Fruit fly (Drosophila melanogaster) whole organism, pupa: Measurements from ENCODE around the gene CG14742.

Source experiments
- CG10348 ChIP-seq: fragments of 200-800 bp; sonication (Bioruptor generic); IDR thresholded peaks from 2 replicates; pipeline ENCODE4 v1.3.6; 2022; ENCODE audit warnings: missing biosample characterization, missing genetic modification characterization
- CG12605 ChIP-seq: fragments of 200-800 bp; sonication (Bioruptor generic); IDR thresholded peaks from 2 replicates; pipeline ENCODE4 v1.3.6; 2022; ENCODE audit warnings: missing biosample characterization, missing genetic modification characterization
- CG13204 ChIP-seq: fragments of 200-800 bp; sonication (Bioruptor generic); optimal IDR thresholded peaks from 2 replicates; lab custom pipeline; 2018; ENCODE audit warnings: missing biosample characterization, mild to moderate bottlenecking, missing genetic modification characterization, moderate library complexity
- CG14655 ChIP-seq: fragments of 200-800 bp; sonication (Bioruptor generic); optimal IDR thresholded peaks from 3 replicates; lab custom pipeline; 2017; ENCODE audit warnings: mild to moderate bottlenecking, missing biosample characterization, missing genetic modification reagents, missing genetic modification characterization
- CG15710 ChIP-seq: fragments of 200-800 bp; sonication (Bioruptor generic); optimal IDR thresholded peaks from 2 replicates; lab custom pipeline; 2018; ENCODE audit warnings: missing biosample characterization, mild to moderate bottlenecking, missing genetic modification characterization, moderate library complexity
- CG17806 ChIP-seq: fragments of 200-800 bp; sonication (Bioruptor generic); optimal IDR thresholded peaks from 2 replicates; lab custom pipeline; 2018; ENCODE audit warnings: missing biosample characterization, mild to moderate bottlenecking, missing genetic modification characterization, moderate library complexity
- CG32121 ChIP-seq: fragments of 200-800 bp; sonication (Bioruptor generic); IDR thresholded peaks from 2 replicates; pipeline ENCODE4 v1.3.6; 2022; ENCODE audit warnings: missing biosample characterization, missing genetic modification characterization
- CG34367 ChIP-seq: fragments of 200-800 bp; sonication (Bioruptor generic); optimal IDR thresholded peaks from 2 replicates; lab custom pipeline; 2018; ENCODE audit warnings: missing biosample characterization, mild to moderate bottlenecking, missing genetic modification characterization
- CG4496 ChIP-seq: fragments of 200-800 bp; sonication (Bioruptor generic); IDR thresholded peaks from 3 replicates; pipeline ENCODE4 v1.3.6; 2022; ENCODE audit warnings: missing biosample characterization, missing genetic modification characterization
- CG8159 ChIP-seq: fragments of 200-800 bp; sonication (Bioruptor generic); optimal IDR thresholded peaks from 3 replicates; lab custom pipeline; 2018; ENCODE audit warnings: missing biosample characterization, mild to moderate bottlenecking, missing genetic modification characterization, moderate library complexity
- CG8301 ChIP-seq: fragments of 200-800 bp; sonication (Bioruptor generic); optimal IDR thresholded peaks from 2 replicates; lab custom pipeline; 2018; ENCODE audit warnings: missing biosample characterization, mild to moderate bottlenecking, missing genetic modification characterization
- CG9948 ChIP-seq: fragments of 200-800 bp; sonication (Bioruptor generic); optimal IDR thresholded peaks from 2 replicates; lab custom pipeline; 2018; ENCODE audit warnings: missing biosample characterization, mild to moderate bottlenecking, missing genetic modification characterization, moderate library complexity
- D1 ChIP-seq: fragments of 200-800 bp; sonication (Bioruptor generic); optimal IDR thresholded peaks from 2 replicates; lab custom pipeline; 2018; ENCODE audit warnings: missing biosample characterization, mild to moderate bottlenecking, missing genetic modification characterization, moderate library complexity
- EcR ChIP-seq: fragments of 200-800 bp; sonication (Bioruptor generic); optimal IDR thresholded peaks from 3 replicates; lab custom pipeline; 2019; ENCODE audit warnings: missing biosample characterization, missing genetic modification characterization, mild to moderate bottlenecking, moderate library complexity, missing genetic modification reagents
- Ets98B ChIP-seq: fragments of 200-800 bp; sonication (Bioruptor generic); IDR thresholded peaks from 2 replicates; pipeline ENCODE4 v1.3.6; 2022; ENCODE audit warnings: missing biosample characterization, missing genetic modification characterization
- Pif1A ChIP-seq: fragments of 200-800 bp; sonication (Bioruptor generic); optimal IDR thresholded peaks from 3 replicates; lab custom pipeline; 2016; ENCODE audit warnings: missing biosample characterization, missing genetic modification characterization
- Pif1B ChIP-seq: fragments of 200-800 bp; sonication (Bioruptor generic); optimal IDR thresholded peaks from 3 replicates; lab custom pipeline; 2016; ENCODE audit warnings: missing biosample characterization, missing genetic modification characterization
- Snoo ChIP-seq: fragments of 200-800 bp; sonication (Bioruptor generic); optimal IDR thresholded peaks from 3 replicates; lab custom pipeline; 2017; ENCODE audit warnings: missing biosample characterization, mild to moderate bottlenecking, missing genetic modification characterization, inconsistent platforms
- fd96Ca ChIP-seq: fragments of 200-800 bp; sonication (Bioruptor generic); IDR thresholded peaks from 3 replicates; pipeline ENCODE4 v1.3.6; 2022; ENCODE audit warnings: missing biosample characterization, missing genetic modification characterization
- gl ChIP-seq: fragments of 200-800 bp; sonication (Bioruptor generic); optimal IDR thresholded peaks from 2 replicates; lab custom pipeline; 2018; ENCODE audit warnings: missing biosample characterization, mild to moderate bottlenecking, missing genetic modification characterization
- rn ChIP-seq: fragments of 200-800 bp; sonication (Bioruptor generic); IDR thresholded peaks from 2 replicates; pipeline ENCODE4 v1.3.6; 2022; ENCODE audit warnings: missing biosample characterization, missing genetic modification characterization

Gene CG14742

DNA sequence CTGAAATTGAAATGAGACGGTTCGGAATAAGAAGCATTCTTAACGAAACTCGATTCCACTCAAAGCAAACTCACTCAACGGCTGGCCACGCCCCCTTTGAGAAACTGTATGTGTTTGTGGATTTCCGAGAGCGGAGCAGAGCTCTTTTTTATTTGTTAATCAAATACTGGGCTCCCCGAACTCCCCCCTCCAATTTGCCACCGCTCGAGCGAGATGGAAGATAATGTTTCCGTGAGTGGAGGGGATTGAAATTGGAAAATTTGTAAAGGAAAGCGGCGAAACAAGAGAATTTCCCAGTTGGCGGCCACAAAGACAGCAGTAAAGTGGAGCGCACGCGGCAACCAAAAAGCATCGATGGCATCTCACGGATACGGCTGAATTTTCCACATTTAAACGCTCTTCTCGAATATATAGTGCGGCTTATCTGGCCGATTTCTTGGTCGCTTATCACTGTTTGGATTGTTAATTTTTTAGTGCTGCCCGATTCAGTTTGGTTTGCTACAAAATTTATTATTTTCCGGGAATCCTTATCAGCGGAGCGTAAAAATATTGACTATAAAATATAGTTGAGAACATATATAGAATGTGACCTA is 30.3 kb downstream of the CG14742 start:
- TF ChIP-seq fd96Ca (GFP tag; lab: Robert Waterston, UW) (peak; percentile 52; the same call in 1 of the 3 replicates), CG13204 (GFP tag; lab: Kevin White, UChicago) (peak; percentile 16), CG17806 (no peak), CG4496 (GFP tag; lab: Robert Waterston, UW) (peak; percentile 31; the same call in 1 of the 3 replicates)

DNA sequence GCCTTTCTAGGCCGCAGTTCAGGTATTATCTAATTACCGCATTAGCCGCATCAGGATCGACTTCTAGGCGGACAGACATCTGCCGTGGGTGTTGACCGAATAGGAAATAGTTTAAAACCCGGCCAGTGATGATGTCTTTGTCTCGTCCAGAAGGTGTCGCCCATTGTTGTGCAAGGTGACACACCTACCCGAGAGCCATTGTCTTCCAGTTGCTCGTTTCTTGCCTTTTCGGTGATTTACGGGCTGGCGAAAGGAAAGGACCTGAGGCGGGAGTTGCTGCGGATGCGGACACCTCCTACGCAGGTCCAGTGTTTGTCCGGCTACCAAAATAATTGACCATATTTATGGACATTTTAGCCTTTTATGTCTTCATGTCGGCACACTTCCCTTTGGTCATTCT is 33.9 kb downstream of the CG14742 start:
- TF ChIP-seq CG8301 (tag; lab: Kevin White, UChicago), result no peak
- no peak for TF ChIP-seq Ets98B (GFP tag; lab: Robert Waterston, UW)
- no peak for TF ChIP-seq CG13204 (GFP tag; lab: Kevin White, UChicago)
- no peak for TF ChIP-seq EcR
- no peak for TF ChIP-seq fd96Ca (GFP tag; lab: Robert Waterston, UW)
- TF ChIP-seq CG15710 (tag; lab: Kevin White, UChicago), result no peak
- no peak for TF ChIP-seq CG17806
- no peak for TF ChIP-seq Pif1B
- no peak for TF ChIP-seq CG9948
- no peak for TF ChIP-seq CG8159 (tag; lab: Kevin White, UChicago)
- no peak for TF ChIP-seq CG4496 (GFP tag; lab: Robert Waterston, UW)
- no peak for TF ChIP-seq CG32121 (GFP tag; lab: Robert Waterston, UW)
- TF ChIP-seq CG12605 (GFP tag; lab: Robert Waterston, UW), result no peak
- TF ChIP-seq, all 21 proteins: peak for 0

DNA sequence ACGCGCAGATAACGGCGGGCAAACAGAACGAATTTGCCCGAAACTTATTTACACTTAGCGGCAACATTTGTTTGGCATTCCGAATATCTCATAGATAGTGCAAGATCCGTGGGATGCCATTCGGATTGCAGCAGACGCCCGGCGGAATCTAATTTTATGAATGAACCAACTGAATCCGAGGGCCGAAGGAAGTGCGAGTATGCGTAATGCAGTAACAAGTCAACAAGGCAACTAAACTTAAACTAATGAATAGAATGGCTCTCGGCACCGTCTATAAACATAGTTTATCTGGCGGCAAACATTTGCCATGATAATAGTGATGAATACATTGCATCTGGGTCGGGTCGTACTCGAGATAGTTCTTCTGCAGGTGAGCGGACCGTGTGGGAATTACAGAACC is 35.9 kb downstream of the CG14742 start:
- TF ChIP-seq EcR (no peak), CG32121 (GFP tag; lab: Robert Waterston, UW) (no peak), Pif1A (no peak), CG4496 (GFP tag; lab: Robert Waterston, UW) (no peak), D1 (tag; lab: Kevin White, UChicago) (no peak), CG12605 (GFP tag; lab: Robert Waterston, UW) (no peak), rn (GFP tag; lab: Robert Waterston, UW) (no peak)

DNA sequence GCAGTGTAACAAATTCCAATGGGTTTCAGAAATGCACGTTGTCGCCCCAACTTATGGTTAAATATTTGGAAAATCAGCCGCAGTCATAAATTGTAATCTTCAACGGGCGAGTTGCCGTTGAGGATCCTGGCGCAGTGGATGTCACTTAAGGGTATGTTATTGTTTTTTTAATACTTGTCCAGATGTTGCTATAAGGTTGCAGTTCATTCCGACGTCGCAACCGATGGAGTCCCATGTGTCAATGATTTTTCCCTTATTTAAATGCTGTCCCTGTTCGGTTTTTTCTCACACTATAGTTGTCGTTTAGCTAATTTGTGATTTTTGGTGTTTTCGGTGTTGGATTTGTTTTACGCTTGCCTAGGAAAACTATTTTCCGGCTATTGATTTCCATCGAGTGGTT is 37.2 kb downstream of the CG14742 start:
- TF ChIP-seq CG34367 (tag; lab: Kevin White, UChicago), result no peak
- no peak for TF ChIP-seq EcR
- TF ChIP-seq CG15710 (tag; lab: Kevin White, UChicago), result no peak
- no peak for TF ChIP-seq CG4496 (GFP tag; lab: Robert Waterston, UW)
- no peak for TF ChIP-seq CG8159 (tag; lab: Kevin White, UChicago)
- TF ChIP-seq CG10348 (GFP tag; lab: Robert Waterston, UW), result no peak
- TF ChIP-seq CG32121 (GFP tag; lab: Robert Waterston, UW), result no peak
- no peak for TF ChIP-seq Ets98B (GFP tag; lab: Robert Waterston, UW)
- TF ChIP-seq CG17806, result no peak
- no peak for TF ChIP-seq CG8301 (tag; lab: Kevin White, UChicago)

DNA sequence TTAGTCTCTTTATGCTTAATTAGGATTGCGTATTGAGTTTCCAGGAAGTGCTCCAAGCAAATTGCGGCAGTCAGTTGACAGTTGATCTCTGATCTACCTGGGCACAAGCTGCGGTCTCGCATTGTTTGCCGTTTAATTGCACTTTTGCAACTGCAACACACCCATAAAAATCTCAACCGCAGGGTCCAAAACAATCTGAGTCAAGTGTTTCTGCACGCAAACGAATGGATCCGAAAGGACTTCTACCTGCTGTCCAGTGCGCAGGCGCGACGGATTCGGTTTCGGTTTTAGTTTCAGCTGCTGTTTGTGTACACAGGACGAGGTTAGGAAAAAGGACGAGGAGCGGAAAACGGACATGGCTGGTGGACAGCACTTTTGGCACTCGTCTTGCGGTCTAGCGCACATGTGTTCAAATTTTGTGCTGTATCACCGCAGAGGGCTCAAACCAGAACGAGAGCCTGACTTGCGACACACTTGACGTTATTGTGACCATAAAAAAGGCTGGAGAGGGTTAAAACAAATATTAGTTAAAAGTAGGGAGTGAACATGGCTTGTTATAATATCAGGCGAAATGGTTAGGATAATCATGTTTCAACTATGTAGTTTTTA is 38.3 kb downstream of the CG14742 start:
- TF ChIP-seq D1 (tag; lab: Kevin White, UChicago) (no peak), Snoo (tag; lab: Kevin White, UChicago) (no peak), CG9948 (no peak), fd96Ca (GFP tag; lab: Robert Waterston, UW) (no peak), CG15710 (tag; lab: Kevin White, UChicago) (no peak), CG12605 (GFP tag; lab: Robert Waterston, UW) (no peak), CG17806 (no peak), CG8159 (tag; lab: Kevin White, UChicago) (no peak), Pif1B (no peak), CG32121 (GFP tag; lab: Robert Waterston, UW) (no peak), CG14655 (GFP tag; lab: Kevin White, UChicago) (no peak), CG4496 (GFP tag; lab: Robert Waterston, UW) (no peak), CG10348 (GFP tag; lab: Robert Waterston, UW) (no peak), CG8301 (tag; lab: Kevin White, UChicago) (no peak), CG13204 (GFP tag; lab: Kevin White, UChicago) (no peak), gl (tag; lab: Kevin White, UChicago) (no peak), Ets98B (GFP tag; lab: Robert Waterston, UW) (no peak), Pif1A (no peak)

DNA sequence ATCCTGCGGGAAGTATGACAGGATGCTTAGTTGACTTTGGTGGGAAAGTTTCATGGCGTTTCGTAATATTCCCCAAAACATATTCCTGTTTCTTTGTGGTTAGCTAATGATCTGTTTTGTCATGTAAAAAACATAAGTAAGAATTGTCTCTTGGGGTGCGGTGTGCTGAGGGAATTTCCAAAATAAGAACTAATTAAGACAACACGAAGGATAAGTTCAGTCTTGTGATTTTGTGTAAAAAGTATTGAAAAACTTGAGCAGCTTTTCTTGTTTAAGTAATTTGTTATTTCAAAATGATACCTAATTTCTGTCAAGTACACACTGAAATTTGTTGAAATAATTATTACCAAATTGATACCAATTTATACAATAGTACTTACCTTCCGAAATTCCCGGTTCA is 39.6 kb downstream of the CG14742 start, which contains the start of gene CG3942:
Gene CG3942 (plus strand): TSS at position 301 of the 400 bp plus-strand sequence.
- TF ChIP-seq CG32121 (GFP tag; lab: Robert Waterston, UW) (no peak), Pif1A (no peak), CG12605 (GFP tag; lab: Robert Waterston, UW) (no peak), CG34367 (tag; lab: Kevin White, UChicago) (no peak), CG4496 (GFP tag; lab: Robert Waterston, UW) (no peak), gl (tag; lab: Kevin White, UChicago) (no peak), CG8301 (tag; lab: Kevin White, UChicago) (no peak), CG13204 (GFP tag; lab: Kevin White, UChicago) (no peak), D1 (tag; lab: Kevin White, UChicago) (no peak), EcR (no peak), CG10348 (GFP tag; lab: Robert Waterston, UW) (no peak)
